Worm (Caenorhabditis elegans) whole organism, L1 larva: ENCODE measurements around the gene zipt-2.1.

ENCODE experiments used
- alr-1 ChIP-seq: fragments of 200-800 bp; sonication (Bioruptor generic); optimal IDR thresholded peaks from 2 replicates; lab custom pipeline; 2018; ENCODE audit warnings: borderline replicate concordance, mild to moderate bottlenecking, missing genetic modification characterization, missing compliant biosample characterization
- dpl-1 ChIP-seq, 3 experiments: fragments of 150-350 bp in 2 of 3; sonication (generic microtip) in 1 of 3; optimal IDR thresholded peaks; 2 replicates each; lab custom pipeline; 2014 to 2017; ENCODE audit warnings: missing biosample characterization in 3 of 3, missing genetic modification characterization in 3 of 3, missing genetic modification reagents in 3 of 3
- hlh-4 ChIP-seq: sonication (generic microtip); optimal IDR thresholded peaks from 2 replicates; lab custom pipeline; 2016; ENCODE audit warnings: mild to moderate bottlenecking, missing genetic modification characterization, missing compliant biosample characterization
- nhr-76 ChIP-seq: sonication (generic microtip); optimal IDR thresholded peaks from 2 replicates; lab custom pipeline; 2017; ENCODE audit warnings: missing biosample characterization, missing genetic modification characterization
- zag-1 ChIP-seq: fragments of 150-350 bp; optimal IDR thresholded peaks from 2 replicates; lab custom pipeline; 2014; ENCODE audit warnings: missing biosample characterization, missing genetic modification characterization

DNA sequence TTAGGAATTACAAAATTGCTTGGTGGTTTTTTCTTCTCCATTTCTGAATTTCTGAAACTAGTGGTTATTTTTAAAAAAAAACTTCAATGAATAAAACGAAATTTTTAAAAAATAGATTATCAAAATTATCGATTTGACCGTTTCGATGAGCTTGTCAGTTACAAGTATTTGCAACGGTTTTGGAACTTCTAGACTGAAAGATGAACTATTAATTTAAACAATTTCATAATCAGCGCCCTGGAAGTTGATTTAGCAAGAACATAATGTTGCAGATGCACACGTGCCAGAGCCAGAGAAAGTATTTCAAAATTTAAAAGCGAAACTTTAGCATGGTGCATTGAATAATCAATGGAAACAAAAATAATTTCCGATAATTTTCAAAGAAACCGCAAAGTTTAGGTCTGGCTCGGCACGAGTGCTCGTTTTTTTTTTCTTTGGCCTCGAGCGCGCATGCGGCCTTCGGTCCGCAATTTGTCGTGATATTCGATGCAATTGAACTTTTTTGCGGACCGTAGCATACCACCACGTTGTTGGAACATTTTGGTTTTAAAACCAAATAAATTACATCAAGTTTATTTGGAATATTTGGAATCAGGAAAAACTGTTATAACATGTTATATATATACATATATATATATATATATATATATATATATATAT lies 43.4 kb downstream of the zipt-2.1 start, which contains the start of gene T11G6.5:
- TF ChIP-seq alr-1 (tag; lab: Kevin White, UChicago) (no peak), dpl-1 (GFP tag; optimal IDR thresholded peaks at IDR 0.05; lab: Kevin White, UChicago) (peak in 2 of 3 experiments; percentile 46 to 51), zag-1 (tag; lab: Kevin White, UChicago) (no peak), hlh-4 (tag; lab: Kevin White, UChicago) (no peak), nhr-76 (tag; lab: Kevin White, UChicago) (no peak)
